Worm (Caenorhabditis elegans): ENCODE measurements around the gene F53F4.18.

Gene F53F4.18

ce11 chrV:13606651-13607242 lies 16.8 kb downstream of the F53F4.18 start, which contains the start of gene fmo-4:
fmo-4 (minus strand) TSS chrV:13606701.
- TF ChIP-seq Y55F3AM.14 (GFP tag; optimal IDR thresholded peaks at IDR 0.05) (peak; percentile 33), snpc-4 (tag; optimal IDR thresholded peaks at IDR 0.05) (no peak), nhr-21 (tag; optimal IDR thresholded peaks at IDR 0.05) (peak; percentile 71), F13H6.1 (tag; optimal IDR thresholded peaks at IDR 0.05) (no peak), nhr-25 (tag; optimal IDR thresholded peaks at IDR 0.05) (peak; percentile 9)

ce11 chrV:13608486-13608885 lies 18.6 kb downstream of the F53F4.18 start:
- TF ChIP-seq crh-2 (tag; optimal IDR thresholded peaks at IDR 0.05): peak; percentile 15
- no peak for TF ChIP-seq C34F6.9 (tag; optimal IDR thresholded peaks at IDR 0.05)
- TF ChIP-seq ztf-1 (GFP tag; conservative IDR thresholded peaks at IDR 0.05): no peak
- TF ChIP-seq blmp-1 (tag; optimal IDR thresholded peaks at IDR 0.05; ENCODE audit: insufficient read depth): peak; percentile 90
- peak; percentile 60 for TF ChIP-seq sma-3 (GFP tag; optimal IDR thresholded peaks at IDR 0.05)
- TF ChIP-seq elt-1 (tag; optimal IDR thresholded peaks at IDR 0.05): no peak
- no peak for TF ChIP-seq elt-3 (tag; optimal IDR thresholded peaks at IDR 0.05)
- no peak for TF ChIP-seq zag-1 (tag; optimal IDR thresholded peaks at IDR 0.05)
- no peak for TF ChIP-seq nhr-10 (tag; optimal IDR thresholded peaks at IDR 0.05)
- no peak for TF ChIP-seq sem-4 (tag; optimal IDR thresholded peaks at IDR 0.05)
- TF ChIP-seq nhr-77 (tag; optimal IDR thresholded peaks at IDR 0.05): no peak
- TF ChIP-seq snpc-4 (tag; optimal IDR thresholded peaks at IDR 0.05): no peak
- TF ChIP-seq F13H6.1 (tag; optimal IDR thresholded peaks at IDR 0.05): no peak
- TF ChIP-seq sma-9 (GFP tag; optimal IDR thresholded peaks at IDR 0.05): peak; percentile 44
- TF ChIP-seq sma-9 (tag; optimal IDR thresholded peaks at IDR 0.05): no peak
- TF ChIP-seq nhr-25 (tag; optimal IDR thresholded peaks at IDR 0.05): peak; percentile 36

- TF ChIP-seq nhr-21 (tag; optimal IDR thresholded peaks at IDR 0.05) (peak; percentile 20), unc-62 (GFP tag; optimal IDR thresholded peaks at IDR 0.05) (no peak), sma-9 (GFP tag; optimal IDR thresholded peaks at IDR 0.05) (no peak), sma-9 (tag; optimal IDR thresholded peaks at IDR 0.05) (no peak)
Measured at ce11 chrV:13609806-13610205, 19.9 kb downstream of the F53F4.18 start.

ce11 chrV:13611782-13612181 lies 21.9 kb downstream of the F53F4.18 start, which contains the start of gene spig-9:
spig-9 (minus strand) TSS chrV:13611882.
- TF ChIP-seq sma-9 (GFP tag; optimal IDR thresholded peaks at IDR 0.05) (no peak), sma-9 (tag; optimal IDR thresholded peaks at IDR 0.05) (no peak), ama-1 (optimal IDR thresholded peaks at IDR 0.05) (no peak), nhr-25 (tag; optimal IDR thresholded peaks at IDR 0.05) (no peak), zag-1 (tag; optimal IDR thresholded peaks at IDR 0.05) (no peak), ceh-82 (tag; optimal IDR thresholded peaks at IDR 0.05) (no peak), nhr-10 (tag; optimal IDR thresholded peaks at IDR 0.05) (no peak)

ce11 chrV:13613870-13614269 lies 23.9 kb downstream of the F53F4.18 start, which contains the start of gene F53F4.7:
F53F4.7 (minus strand) TSS chrV:13613970.
- TF ChIP-seq unc-55 (GFP tag; optimal IDR thresholded peaks at IDR 0.05) (no peak), lin-39 (tag; optimal IDR thresholded peaks at IDR 0.05) (no peak), skn-1 (tag; optimal IDR thresholded peaks at IDR 0.05) (no peak), blmp-1 (tag; optimal IDR thresholded peaks at IDR 0.05; ENCODE audit: insufficient read depth) (no peak), nhr-23 (tag; optimal IDR thresholded peaks at IDR 0.05) (no peak), mdl-1 (tag; optimal IDR thresholded peaks at IDR 0.05) (no peak), unc-39 (tag; optimal IDR thresholded peaks at IDR 0.05) (no peak), C34F6.9 (tag; optimal IDR thresholded peaks at IDR 0.05) (no peak), R02D3.7 (tag; optimal IDR thresholded peaks at IDR 0.05) (no peak), ZK546.5 (tag; optimal IDR thresholded peaks at IDR 0.05) (no peak)

- TF ChIP-seq dmd-4 (tag; optimal IDR thresholded peaks at IDR 0.05) (no peak), ama-1 (optimal IDR thresholded peaks at IDR 0.05) (no peak), elt-1 (tag; optimal IDR thresholded peaks at IDR 0.05) (no peak), lsy-2 (tag; optimal IDR thresholded peaks at IDR 0.05) (no peak), mab-5 (tag; optimal IDR thresholded peaks at IDR 0.05) (no peak)
Measured at ce11 chrV:13619752-13620151, 29.8 kb downstream of the F53F4.18 start, which contains the start of gene srd-11. srd-11 (minus strand) TSS chrV:13619852.
